Fruit fly (Drosophila melanogaster) whole organism, prepupa: ENCODE measurements around the gene CG31391.

ENCODE experiments used
- CG3032 ChIP-seq: fragments of 200-800 bp; optimal IDR thresholded peaks from 2 replicates; lab custom pipeline; 2019; ENCODE audit warnings: missing biosample characterization, mild to moderate bottlenecking, missing genetic modification characterization, moderate library complexity
- CG6276 ChIP-seq: fragments of 200-800 bp; sonication (Bioruptor generic); optimal IDR thresholded peaks from 2 replicates; lab custom pipeline; 2017; ENCODE audit warnings: missing biosample characterization, mild to moderate bottlenecking, missing genetic modification characterization
- Smox ChIP-seq: fragments of 200-800 bp; sonication (Bioruptor generic); optimal IDR thresholded peaks from 3 replicates; lab custom pipeline; 2016; ENCODE audit warnings: missing biosample characterization, missing genetic modification characterization
- spab ChIP-seq: fragments of 200-800 bp; sonication (Bioruptor generic); optimal IDR thresholded peaks from 2 replicates; lab custom pipeline; 2017; ENCODE audit warnings: missing biosample characterization, mild to moderate bottlenecking, missing genetic modification characterization, missing genetic modification reagents
- topi ChIP-seq: fragments of 200-800 bp; sonication (Bioruptor generic); optimal IDR thresholded peaks from 3 replicates; lab custom pipeline; 2016; ENCODE audit warnings: missing biosample characterization, missing genetic modification characterization

- TF ChIP-seq CG6276 (GFP tag; lab: Kevin White, UChicago) (no peak), topi (GFP tag; lab: Kevin White, UChicago) (no peak), CG3032 (tag; lab: Kevin White, UChicago) (no peak), spab (GFP tag; lab: Kevin White, UChicago) (no peak), Smox (GFP tag; lab: Kevin White, UChicago) (no peak)
Observed at dm6 chr3R:10679911-10680310, 25.0 kb downstream of the CG31391 start.
